Fruit fly (Drosophila melanogaster): ENCODE measurements around the gene CRMP.

Gene CRMP

dm6 chr3R:5622985-5623630, 52.2 kb downstream of the CRMP start (continued):
- TF ChIP-seq CG17361 (GFP tag; IDR thresholded peaks at IDR 0.05), result no peak
- TF ChIP-seq CG9817 (tag; optimal IDR thresholded peaks at IDR 0.05), result peak; percentile 42
- TF ChIP-seq CG2875 (GFP tag; optimal IDR thresholded peaks at IDR 0.05), result peak; percentile 91
- peak; percentile 92 for TF ChIP-seq CG15696 (tag; optimal IDR thresholded peaks at IDR 0.05)
- TF ChIP-seq HmgZ (tag; optimal IDR thresholded peaks at IDR 0.05), result peak; percentile 89
- peak; percentile 56 for TF ChIP-seq CG17186 (GFP tag; optimal IDR thresholded peaks at IDR 0.05)
- TF ChIP-seq fd102C (GFP tag; optimal IDR thresholded peaks at IDR 0.05), result peak; percentile 83
- TF ChIP-seq CG12071 (GFP tag; optimal IDR thresholded peaks at IDR 0.05), result peak; percentile 86
- peak; percentile 26 for TF ChIP-seq vfl (GFP tag; optimal IDR thresholded peaks at IDR 0.05)
- TF ChIP-seq wdn (GFP tag; IDR thresholded peaks at IDR 0.05), result no peak
- TF ChIP-seq HLHmδ (GFP tag; optimal IDR thresholded peaks at IDR 0.05), result peak; percentile 85
- TF ChIP-seq Hr51 (GFP tag; optimal IDR thresholded peaks at IDR 0.05), result peak; percentile 44 to 66
- peak; percentile 72 for TF ChIP-seq Spps (tag; optimal IDR thresholded peaks at IDR 0.05)
- no peak for TF ChIP-seq Ada2b (GFP tag; IDR thresholded peaks at IDR 0.05)
- no peak for TF ChIP-seq zfh2 (GFP tag; optimal IDR thresholded peaks at IDR 0.05)
- TF ChIP-seq D (optimal IDR thresholded peaks at IDR 0.05), result no peak
- peak; percentile 85 for TF ChIP-seq D (GFP tag; optimal IDR thresholded peaks at IDR 0.05)
- no peak for TF ChIP-seq Taf1 (GFP tag; IDR thresholded peaks at IDR 0.05)
- peak; percentile 79 for TF ChIP-seq Camta (GFP tag; optimal IDR thresholded peaks at IDR 0.05)
- TF ChIP-seq ttk (GFP tag; IDR thresholded peaks at IDR 0.05), result no peak
- no peak for TF ChIP-seq D19B (GFP tag; optimal IDR thresholded peaks at IDR 0.05)
- no peak for TF ChIP-seq Dip3 (GFP tag; optimal IDR thresholded peaks at IDR 0.05)
- TF ChIP-seq Oaz (GFP tag; IDR thresholded peaks at IDR 0.05), result no peak
- no peak for TF ChIP-seq z (GFP tag; IDR thresholded peaks at IDR 0.05)
- TF ChIP-seq sens (GFP tag), result peak; percentile 97
- TF ChIP-seq CG11696 (GFP tag; IDR thresholded peaks at IDR 0.05), result no peak
- peak; percentile 83 for TF ChIP-seq gsb-n (tag; optimal IDR thresholded peaks at IDR 0.05)
- TF ChIP-seq CG10654 (GFP tag; optimal IDR thresholded peaks at IDR 0.05), result peak; percentile 74
- no peak for TF ChIP-seq Lim3 (GFP tag; IDR thresholded peaks at IDR 0.05)
- TF ChIP-seq sima (GFP tag; optimal IDR thresholded peaks at IDR 0.05), result peak; percentile 53
- peak; percentile 88 for TF ChIP-seq ac (GFP tag; optimal IDR thresholded peaks at IDR 0.05)
- TF ChIP-seq Myb (GFP tag; optimal IDR thresholded peaks at IDR 0.05), result peak; percentile 19
- no peak for TF ChIP-seq toy (GFP tag; IDR thresholded peaks at IDR 0.05)
- TF ChIP-seq CG6765 (GFP tag; optimal IDR thresholded peaks at IDR 0.05), result peak; percentile 71
- TF ChIP-seq CG12155 (GFP tag; optimal IDR thresholded peaks at IDR 0.05), result peak; percentile 36
- TF ChIP-seq Fer2 (tag; optimal IDR thresholded peaks at IDR 0.05), result peak; percentile 39
- TF ChIP-seq Drgx (GFP tag; IDR thresholded peaks at IDR 0.05), result no peak
- peak; percentile 57 for TF ChIP-seq CG7839 (tag; optimal IDR thresholded peaks at IDR 0.05)
- TF ChIP-seq twi (tag; optimal IDR thresholded peaks at IDR 0.05), result peak; percentile 72
- no peak for TF ChIP-seq lov (optimal IDR thresholded peaks at IDR 0.05)
- no peak for TF ChIP-seq lov (GFP tag; IDR thresholded peaks at IDR 0.05)
- TF ChIP-seq NFAT (GFP tag; IDR thresholded peaks at IDR 0.05), result no peak
- TF ChIP-seq kay (GFP tag; optimal IDR thresholded peaks at IDR 0.05), result peak; percentile 63
- TF ChIP-seq CG10147 (GFP tag; optimal IDR thresholded peaks at IDR 0.05), result peak; percentile 65
- TF ChIP-seq CG2889 (GFP tag; IDR thresholded peaks at IDR 0.05), result no peak
- no peak for TF ChIP-seq unc-4 (GFP tag; IDR thresholded peaks at IDR 0.05; ENCODE audit: partially characterized antibody)
- peak; percentile 83 for TF ChIP-seq odd (GFP tag; optimal IDR thresholded peaks at IDR 0.05)
- no peak for TF ChIP-seq ci (GFP tag; IDR thresholded peaks at IDR 0.05)
- peak; percentile 85 for TF ChIP-seq CG2202 (tag; optimal IDR thresholded peaks at IDR 0.05)
- TF ChIP-seq CG2116 (GFP tag; optimal IDR thresholded peaks at IDR 0.05), result peak; percentile 40
- no peak for TF ChIP-seq crol (GFP tag; IDR thresholded peaks at IDR 0.05)
- TF ChIP-seq onecut (GFP tag; IDR thresholded peaks at IDR 0.05), result peak; percentile 97
